Worm (Caenorhabditis elegans): Measurements from ENCODE around the gene pgap-2.
A peak's percentile ranks its signal among the peaks of the same experiment; 100 is the strongest.

Gene pgap-2

ce11 chrIII:4693281-4693680, 12.0 kb upstream of the pgap-2 start, which contains the start of gene nifk-1 (continued):
- TF ChIP-seq nhr-90 (tag; optimal IDR thresholded peaks at IDR 0.05): no peak
- TF ChIP-seq ceh-40 (GFP tag; IDR thresholded peaks at IDR 0.05): no peak
- TF ChIP-seq F55B11.4 (tag; optimal IDR thresholded peaks at IDR 0.05; ENCODE audit: borderline replicate concordance, insufficient read depth): no peak
- TF ChIP-seq chd-7 (tag; optimal IDR thresholded peaks at IDR 0.05): no peak
- peak; percentile 86 for TF ChIP-seq attf-5 (GFP tag; optimal IDR thresholded peaks at IDR 0.05)
- TF ChIP-seq attf-3 (GFP tag; conservative IDR thresholded peaks at IDR 0.05): no peak
- no peak for TF ChIP-seq F57C9.4 (tag; optimal IDR thresholded peaks at IDR 0.05)
- TF ChIP-seq cebp-2 (GFP tag; IDR thresholded peaks at IDR 0.05): no peak
- no peak for TF ChIP-seq egl-18 (GFP tag; IDR thresholded peaks at IDR 0.05)
- TF ChIP-seq B0035.1 (tag; optimal IDR thresholded peaks at IDR 0.05): no peak
- no peak for TF ChIP-seq Y53G8AR.9 (GFP tag; conservative IDR thresholded peaks at IDR 0.05)
- TF ChIP-seq Y67H2A.10 (GFP tag; conservative IDR thresholded peaks at IDR 0.05): no peak
- TF ChIP-seq ztf-6 (GFP tag; IDR thresholded peaks at IDR 0.05): no peak
- peak; percentile 66 for TF ChIP-seq lsl-1 (GFP tag; optimal IDR thresholded peaks at IDR 0.05)
- TF ChIP-seq snpc-1.1 (tag; optimal IDR thresholded peaks at IDR 0.05; ENCODE audit: insufficient read depth): no peak
- no peak for TF ChIP-seq hlh-26 (GFP tag; conservative IDR thresholded peaks at IDR 0.05)
- TF ChIP-seq F37B4.10 (GFP tag; IDR thresholded peaks at IDR 0.05): no peak
- TF ChIP-seq dpl-1 (GFP tag; optimal IDR thresholded peaks at IDR 0.05): peak; percentile 34
- TF ChIP-seq snpc-1.3 (tag; optimal IDR thresholded peaks at IDR 0.05; ENCODE audit: insufficient read depth): no peak
- TF ChIP-seq Y95B8A.8 (GFP tag; IDR thresholded peaks at IDR 0.05): no peak
- TF ChIP-seq C06A6.2 (GFP tag; conservative IDR thresholded peaks at IDR 0.05): no peak
- TF ChIP-seq F57A8.1 (GFP tag; optimal IDR thresholded peaks at IDR 0.05): no peak
- no peak for TF ChIP-seq nhr-179 (tag; optimal IDR thresholded peaks at IDR 0.05)
- no peak for TF ChIP-seq lsy-27 (tag; optimal IDR thresholded peaks at IDR 0.05; ENCODE audit: borderline replicate concordance, insufficient read depth)
- no peak for TF ChIP-seq cebp-1 (GFP tag; IDR thresholded peaks at IDR 0.05)
- TF ChIP-seq cebp-1 (tag; optimal IDR thresholded peaks at IDR 0.05): peak; percentile 58
- TF ChIP-seq bed-2 (GFP tag; IDR thresholded peaks at IDR 0.05): no peak
- peak; percentile 84 for TF ChIP-seq dox-1 (GFP tag; IDR thresholded peaks at IDR 0.05)
- no peak for TF ChIP-seq fkh-3 (tag; optimal IDR thresholded peaks at IDR 0.05)
- TF ChIP-seq bed-1 (GFP tag; IDR thresholded peaks at IDR 0.05): no peak
- TF ChIP-seq gei-17 (GFP tag; optimal IDR thresholded peaks at IDR 0.05): no peak
- TF ChIP-seq F10E7.11 (tag; optimal IDR thresholded peaks at IDR 0.05): no peak
- peak; percentile 3 for TF ChIP-seq tlf-1 (GFP tag; optimal IDR thresholded peaks at IDR 0.05)
- TF ChIP-seq ztf-3 (GFP tag; optimal IDR thresholded peaks at IDR 0.05): no peak
- no peak for TF ChIP-seq him-1 (tag; optimal IDR thresholded peaks at IDR 0.05)
- no peak for TF ChIP-seq C17E4.6 (GFP tag; IDR thresholded peaks at IDR 0.05)
- no peak for TF ChIP-seq K11D2.4 (GFP tag; IDR thresholded peaks at IDR 0.05)
- no peak for TF ChIP-seq B0261.1 (tag; optimal IDR thresholded peaks at IDR 0.05)
- no peak for TF ChIP-seq ceh-27 (GFP tag; optimal IDR thresholded peaks at IDR 0.05)
- TF ChIP-seq hrde-1 (tag; optimal IDR thresholded peaks at IDR 0.05; ENCODE audit: borderline replicate concordance): no peak
- no peak for TF ChIP-seq sea-2 (GFP tag; IDR thresholded peaks at IDR 0.05)
- TF ChIP-seq tbx-9 (tag; optimal IDR thresholded peaks at IDR 0.05; ENCODE audit: borderline replicate concordance): no peak
- TF ChIP-seq ztf-28 (GFP tag; IDR thresholded peaks at IDR 0.05): no peak
- TF ChIP-seq unc-62 (GFP tag; optimal IDR thresholded peaks at IDR 0.05): no peak
- TF ChIP-seq ZK185.1 (tag; optimal IDR thresholded peaks at IDR 0.05; ENCODE audit: poor library complexity, severe bottlenecking): peak; percentile 7
- no peak for TF ChIP-seq madf-10 (tag; optimal IDR thresholded peaks at IDR 0.05)
- no peak for TF ChIP-seq F39B2.1 (GFP tag; IDR thresholded peaks at IDR 0.05)
- no peak for TF ChIP-seq unc-130 (GFP tag; optimal IDR thresholded peaks at IDR 0.05)
- no peak for TF ChIP-seq mxl-1 (tag; optimal IDR thresholded peaks at IDR 0.05)

All from whole organism, young adult.